Fruit fly (Drosophila melanogaster): Measurements from ENCODE around the gene CG43675.

dm6 chr3R:9359393-9359792, 4.1 kb downstream of the CG43675 start:
- TF ChIP-seq CG12605 (GFP tag; IDR thresholded peaks at IDR 0.05) = no peak
- TF ChIP-seq CG9948 (tag; optimal IDR thresholded peaks at IDR 0.05) = no peak
- no peak for TF ChIP-seq Pif1B (GFP tag; optimal IDR thresholded peaks at IDR 0.05)
- no peak for TF ChIP-seq CG34367 (tag; optimal IDR thresholded peaks at IDR 0.05)
- TF ChIP-seq CG17806 (tag; optimal IDR thresholded peaks at IDR 0.05) = no peak
- no peak for TF ChIP-seq CG15710 (tag; optimal IDR thresholded peaks at IDR 0.05)
- no peak for TF ChIP-seq D1 (tag; optimal IDR thresholded peaks at IDR 0.05)
- TF ChIP-seq gl (tag; optimal IDR thresholded peaks at IDR 0.05) = no peak
- no peak for TF ChIP-seq EcR (GFP tag; optimal IDR thresholded peaks at IDR 0.05)
- no peak for TF ChIP-seq CG4496 (GFP tag; IDR thresholded peaks at IDR 0.05)
- no peak for TF ChIP-seq CG8159 (tag; optimal IDR thresholded peaks at IDR 0.05)
- TF ChIP-seq CG10348 (GFP tag; IDR thresholded peaks at IDR 0.05) = no peak

Measured in whole organism, pupa.